Worm (Caenorhabditis elegans) whole organism, young adult: Measurements from ENCODE around the gene nhr-11.

ENCODE experiments used
- F22D6.2 ChIP-seq: sonication (generic microtip); optimal IDR thresholded peaks from 2 replicates; lab custom pipeline; 2016; ENCODE audit warnings: mild to moderate bottlenecking, missing genetic modification characterization, missing compliant biosample characterization
- F23B12.7 ChIP-seq: sonication (generic microtip); optimal IDR thresholded peaks from 2 replicates; lab custom pipeline; 2017; ENCODE audit warnings: missing genetic modification characterization, mild to moderate bottlenecking, missing compliant biosample characterization, antibody characterized with exemption, moderate library complexity; ENCODE audit not compliant: insufficient read depth
- F52B5.7 ChIP-seq: sonication (generic microtip); optimal IDR thresholded peaks from 2 replicates; lab custom pipeline; 2016; ENCODE audit warnings: mild to moderate bottlenecking, missing genetic modification characterization, missing compliant biosample characterization
- F55B11.4 ChIP-seq: sonication (generic microtip); optimal IDR thresholded peaks from 2 replicates; lab custom pipeline; 2016; ENCODE audit warnings: missing compliant biosample characterization, missing genetic modification characterization, borderline replicate concordance; ENCODE audit not compliant: insufficient read depth
- T07F8.4 ChIP-seq: sonication (generic microtip); optimal IDR thresholded peaks from 2 replicates; lab custom pipeline; 2016; ENCODE audit warnings: mild to moderate bottlenecking, missing genetic modification characterization, moderate library complexity, missing compliant biosample characterization
- Y56A3A.18 ChIP-seq: fragments of 200-800 bp; sonication (Bioruptor generic); IDR thresholded peaks from 2 replicates; pipeline ENCODE4 v1.3.6; 2022; ENCODE audit warnings: missing genetic modification reagents, missing genetic modification characterization, missing compliant biosample characterization
- Y67H2A.10 ChIP-seq: fragments of 200-800 bp; sonication (Bioruptor generic); conservative IDR thresholded peaks from 2 replicates; pipeline ENCODE4 v1.3.6; 2022; ENCODE audit warnings: missing genetic modification reagents, missing genetic modification characterization, missing compliant biosample characterization
- ZK185.1 ChIP-seq: sonication (generic microtip); optimal IDR thresholded peaks from 2 replicates; lab custom pipeline; 2016; ENCODE audit warnings: mild to moderate bottlenecking, missing genetic modification characterization, missing compliant biosample characterization; ENCODE audit not compliant: poor library complexity, severe bottlenecking
- aptf-3 ChIP-seq: fragments of 200-800 bp; sonication (Bioruptor generic); IDR thresholded peaks from 2 replicates; pipeline ENCODE4 v1.3.6; 2022; ENCODE audit warnings: missing genetic modification characterization, missing compliant biosample characterization
- atf-7 ChIP-seq: sonication (generic microtip); optimal IDR thresholded peaks from 2 replicates; lab custom pipeline; 2017; ENCODE audit warnings: mild to moderate bottlenecking, missing genetic modification characterization, missing compliant biosample characterization
- attf-6 ChIP-seq: fragments of 200-800 bp; sonication (Bioruptor generic); IDR thresholded peaks from 2 replicates; pipeline ENCODE4 v1.3.6; 2022; ENCODE audit warnings: missing genetic modification reagents, missing genetic modification characterization, missing compliant biosample characterization
- bed-2 ChIP-seq: fragments of 200-800 bp; sonication (Bioruptor generic); IDR thresholded peaks from 2 replicates; pipeline ENCODE4 v1.3.6; 2022; ENCODE audit warnings: missing genetic modification reagents, missing genetic modification characterization, missing compliant biosample characterization
- cebp-2 ChIP-seq: fragments of 200-800 bp; sonication (Bioruptor generic); IDR thresholded peaks from 2 replicates; pipeline ENCODE4 v1.3.6; 2022; ENCODE audit warnings: missing genetic modification characterization, missing compliant biosample characterization
- dox-1 ChIP-seq: fragments of 200-800 bp; sonication (Bioruptor generic); IDR thresholded peaks from 2 replicates; pipeline ENCODE4 v1.3.6; 2022; ENCODE audit warnings: missing genetic modification reagents, missing genetic modification characterization, missing compliant biosample characterization
- dpl-1 ChIP-seq: fragments of 150-350 bp; optimal IDR thresholded peaks from 2 replicates; lab custom pipeline; 2014; ENCODE audit warnings: missing biosample characterization, missing genetic modification reagents, missing genetic modification characterization
- egl-18 ChIP-seq: fragments of 200-800 bp; sonication (Bioruptor generic); IDR thresholded peaks from 2 replicates; pipeline ENCODE4 v1.3.6; 2022; ENCODE audit warnings: missing genetic modification reagents, missing genetic modification characterization, missing compliant biosample characterization
- egl-44 ChIP-seq: fragments of 200-800 bp; sonication (Bioruptor generic); IDR thresholded peaks from 2 replicates; pipeline ENCODE4 v1.3.6; 2022; ENCODE audit warnings: missing genetic modification reagents, missing genetic modification characterization, missing compliant biosample characterization
- ekl-4 ChIP-seq: fragments of 200-800 bp; sonication (Bioruptor generic); IDR thresholded peaks from 2 replicates; pipeline ENCODE4 v1.3.6; 2022; ENCODE audit warnings: missing genetic modification reagents, missing genetic modification characterization, missing compliant biosample characterization
- hlh-12 ChIP-seq: sonication (generic microtip); optimal IDR thresholded peaks from 2 replicates; lab custom pipeline; 2016; ENCODE audit warnings: missing genetic modification characterization, missing compliant biosample characterization
- hmg-1.2 ChIP-seq: fragments of 200-800 bp; sonication (Bioruptor generic); IDR thresholded peaks from 2 replicates; pipeline ENCODE4 v1.3.6; 2022; ENCODE audit warnings: missing genetic modification reagents, missing genetic modification characterization, missing compliant biosample characterization
- let-526 ChIP-seq: fragments of 200-800 bp; sonication (Bioruptor generic); IDR thresholded peaks from 2 replicates; pipeline ENCODE4 v1.3.6; 2022; ENCODE audit warnings: missing genetic modification reagents, missing genetic modification characterization, missing compliant biosample characterization
- lin-54 ChIP-seq: fragments of 200-800 bp; sonication (Bioruptor generic); optimal IDR thresholded peaks from 2 replicates; lab custom pipeline; 2018; ENCODE audit warnings: mild to moderate bottlenecking, missing genetic modification characterization, missing compliant biosample characterization
- lir-1 ChIP-seq: fragments of 200-800 bp; sonication (Bioruptor generic); conservative IDR thresholded peaks from 2 replicates; pipeline ENCODE4 v1.3.6; 2022; ENCODE audit warnings: missing genetic modification reagents, missing genetic modification characterization, missing compliant biosample characterization
- lsl-1 ChIP-seq: fragments of 200-800 bp; sonication (Bioruptor generic); optimal IDR thresholded peaks from 2 replicates; lab custom pipeline; 2018; ENCODE audit warnings: mild to moderate bottlenecking, missing genetic modification characterization, moderate library complexity, missing compliant biosample characterization
- lsy-27 ChIP-seq: sonication (generic microtip); optimal IDR thresholded peaks from 2 replicates; lab custom pipeline; 2017; ENCODE audit warnings: missing genetic modification characterization, mild to moderate bottlenecking, missing compliant biosample characterization, antibody characterized with exemption, missing genotype, borderline replicate concordance; ENCODE audit not compliant: insufficient read depth
- madf-6 ChIP-seq: fragments of 200-800 bp; sonication (Bioruptor generic); IDR thresholded peaks from 2 replicates; pipeline ENCODE4 v1.3.6; 2022; ENCODE audit warnings: missing genetic modification reagents, missing genetic modification characterization, missing compliant biosample characterization
- nfya-1 ChIP-seq: sonication (generic microtip); optimal IDR thresholded peaks from 2 replicates; lab custom pipeline; 2017; ENCODE audit warnings: antibody characterized with exemption, missing compliant biosample characterization, missing genetic modification characterization, borderline replicate concordance; ENCODE audit not compliant: insufficient read depth
- nhr-90 ChIP-seq: sonication (generic microtip); optimal IDR thresholded peaks from 2 replicates; lab custom pipeline; 2016; ENCODE audit warnings: missing genotype, mild to moderate bottlenecking, missing genetic modification characterization, missing compliant biosample characterization
- sea-2 ChIP-seq: fragments of 200-800 bp; sonication (Bioruptor generic); IDR thresholded peaks from 2 replicates; pipeline ENCODE4 v1.3.6; 2022; ENCODE audit warnings: missing genetic modification characterization, missing compliant biosample characterization
- tbp1 ChIP-seq: fragments of 200-800 bp; sonication (Bioruptor generic); optimal IDR thresholded peaks from 2 replicates; lab custom pipeline; 2018; ENCODE audit warnings: mild to moderate bottlenecking, missing genetic modification characterization, missing compliant biosample characterization
- ztf-18 ChIP-seq: sonication (generic microtip); optimal IDR thresholded peaks from 2 replicates; lab custom pipeline; 2016; ENCODE audit warnings: missing genotype, mild to moderate bottlenecking, missing genetic modification characterization, missing compliant biosample characterization
- ztf-22 ChIP-seq: fragments of 200-800 bp; sonication (Bioruptor generic); optimal IDR thresholded peaks from 2 replicates; lab custom pipeline; 2018; ENCODE audit warnings: mild to moderate bottlenecking, missing genetic modification characterization, moderate library complexity, missing compliant biosample characterization
- ztf-26 ChIP-seq: sonication (generic microtip); optimal IDR thresholded peaks from 2 replicates; lab custom pipeline; 2017; ENCODE audit warnings: missing genetic modification characterization, missing compliant biosample characterization
- ztf-3 ChIP-seq: fragments of 200-800 bp; sonication (Bioruptor generic); optimal IDR thresholded peaks from 2 replicates; lab custom pipeline; 2018; ENCODE audit warnings: mild to moderate bottlenecking, missing genetic modification characterization, missing compliant biosample characterization
- ztf-6 ChIP-seq: fragments of 200-800 bp; sonication (Bioruptor generic); IDR thresholded peaks from 2 replicates; pipeline ENCODE4 v1.3.6; 2022; ENCODE audit warnings: missing genetic modification reagents, missing genetic modification characterization, missing compliant biosample characterization

nhr-11 gene

ce11 chrIV:9043224-9043623, 26.6 kb upstream of the nhr-11 start, which contains the start of gene Y73F4A.2 (continued):
- TF ChIP-seq Y56A3A.18 (GFP tag; lab: Robert Waterston, UW), result no peak
- no peak for TF ChIP-seq hmg-1.2 (GFP tag; lab: Robert Waterston, UW)
- no peak for TF ChIP-seq ekl-4 (GFP tag; lab: Robert Waterston, UW)
- no peak for TF ChIP-seq sea-2 (GFP tag; lab: Robert Waterston, UW)
- no peak for TF ChIP-seq F55B11.4

ce11 chrIV:9045252-9045651, 24.6 kb upstream of the nhr-11 start, which contains the start of gene Y73F4A.1:
Gene Y73F4A.1 (minus strand): TSS chrIV:9045352.
- TF ChIP-seq let-526, result no peak
- TF ChIP-seq, all 124 proteins: peak for 0

ce11 chrIV:9051036-9051435, 18.8 kb upstream of the nhr-11 start:
- TF ChIP-seq egl-18 (GFP tag; lab: Robert Waterston, UW), result no peak
- no peak for TF ChIP-seq ZK185.1 (tag; lab: Kevin White, UChicago)
- TF ChIP-seq lin-54, result no peak
- no peak for TF ChIP-seq aptf-3 (GFP tag; lab: Robert Waterston, UW)
- no peak for TF ChIP-seq dpl-1 (GFP tag; lab: Kevin White, UChicago)
- TF ChIP-seq madf-6 (GFP tag; lab: Robert Waterston, UW), result no peak
- no peak for TF ChIP-seq F22D6.2
- TF ChIP-seq attf-6 (GFP tag; lab: Robert Waterston, UW), result no peak
- no peak for TF ChIP-seq nfya-1 (tag; lab: Kevin White, UChicago)
- no peak for TF ChIP-seq Y67H2A.10 (GFP tag; lab: Robert Waterston, UW)
- no peak for TF ChIP-seq F52B5.7 (tag; lab: Kevin White, UChicago)
- TF ChIP-seq T07F8.4 (tag; lab: Kevin White, UChicago), result no peak
- no peak for TF ChIP-seq dox-1

- TF ChIP-seq egl-44 (GFP tag; lab: Robert Waterston, UW) (no peak), ztf-18 (tag; lab: Kevin White, UChicago) (no peak), ztf-3 (GFP tag; lab: Kevin White, UChicago) (no peak), nhr-90 (tag; lab: Kevin White, UChicago) (no peak), lsy-27 (no peak), hlh-12 (no peak), ztf-26 (no peak), bed-2 (GFP tag; lab: Robert Waterston, UW) (no peak), ZK185.1 (tag; lab: Kevin White, UChicago) (no peak), atf-7 (no peak), ztf-22 (GFP tag; lab: Kevin White, UChicago) (no peak), ztf-6 (GFP tag; lab: Robert Waterston, UW) (no peak)
Observed at ce11 chrIV:9051510-9052175, 18.2 kb upstream of the nhr-11 start.

- TF ChIP-seq tbp1 (GFP tag; lab: Kevin White, UChicago), result no peak
- TF ChIP-seq cebp-2 (GFP tag; lab: Robert Waterston, UW), result no peak
- no peak for TF ChIP-seq lsl-1 (GFP tag; lab: Kevin White, UChicago)
- TF ChIP-seq attf-6 (GFP tag; lab: Robert Waterston, UW), result no peak
- TF ChIP-seq F23B12.7, result no peak
- TF ChIP-seq lir-1, result no peak
Observed at ce11 chrIV:9053403-9053802, 16.4 kb upstream of the nhr-11 start.
